Worm (Caenorhabditis elegans): ENCODE measurements around the gene F52D2.12.

- no peak for TF ChIP-seq aly-2 (tag; optimal IDR thresholded peaks at IDR 0.05)
- TF ChIP-seq nfya-1 (tag; optimal IDR thresholded peaks at IDR 0.05; ENCODE audit: insufficient read depth), result no peak
- no peak for TF ChIP-seq ZK546.5 (tag; optimal IDR thresholded peaks at IDR 0.05)
These were observed 8.2 kb upstream of the F52D2.12 start, which contains the start of gene str-79 for ce11 chrX:1969575-1969974.
